Worm (Caenorhabditis elegans) whole organism, L4 larva: ENCODE measurements around the gene lgc-35.
A peak's percentile ranks its signal among the peaks of the same experiment; 100 is the strongest.

ENCODE experiments used
- F10B5.3 ChIP-seq: sonication (generic microtip); optimal IDR thresholded peaks from 2 replicates; lab custom pipeline; 2016; ENCODE audit warnings: mild to moderate bottlenecking, missing genetic modification characterization, missing compliant biosample characterization
- F26F4.8 ChIP-seq: fragments of 200-800 bp; sonication (Bioruptor generic); conservative IDR thresholded peaks from 2 replicates; pipeline ENCODE4 v1.3.6; 2022; ENCODE audit warnings: missing genetic modification characterization, missing compliant biosample characterization
- F37D6.2 ChIP-seq: sonication (generic microtip); optimal IDR thresholded peaks from 2 replicates; lab custom pipeline; 2016; ENCODE audit warnings: mild to moderate bottlenecking, missing genetic modification characterization, missing compliant biosample characterization
- F49E8.2 ChIP-seq: sonication (generic microtip); optimal IDR thresholded peaks from 2 replicates; lab custom pipeline; 2016; ENCODE audit warnings: missing compliant biosample characterization, mild to moderate bottlenecking, missing genetic modification characterization, borderline replicate concordance
- T20F7.1 ChIP-seq: fragments of 200-800 bp; sonication (Bioruptor generic); optimal IDR thresholded peaks from 2 replicates; lab custom pipeline; 2018; ENCODE audit warnings: mild to moderate bottlenecking, missing genetic modification characterization, missing compliant biosample characterization
- T26A8.4 ChIP-seq: fragments of 200-800 bp; sonication (Bioruptor generic); IDR thresholded peaks from 2 replicates; pipeline ENCODE4 v1.3.6; 2022; ENCODE audit warnings: missing genetic modification characterization, missing compliant biosample characterization
- Y5F2A.4 ChIP-seq: fragments of 200-800 bp; sonication (Bioruptor generic); optimal IDR thresholded peaks from 2 replicates; lab custom pipeline; 2018; ENCODE audit warnings: mild to moderate bottlenecking, missing genetic modification characterization, missing compliant biosample characterization
- ZK546.5 ChIP-seq, 2 experiments: sonication (generic microtip); optimal IDR thresholded peaks; 2 replicates each; lab custom pipeline; 2017; ENCODE audit warnings: missing biosample characterization in 2 of 2, missing genetic modification characterization in 2 of 2
- aha-1 ChIP-seq: fragments of 150-350 bp; peaks from one replicate; lab custom pipeline; 2014; ENCODE audit warnings: missing biosample characterization, missing genetic modification characterization
- aly-2 ChIP-seq: sonication (generic microtip); optimal IDR thresholded peaks from 2 replicates; lab custom pipeline; 2018; ENCODE audit warnings: missing biosample characterization, missing genetic modification characterization
- attf-4 ChIP-seq: sonication (generic microtip); optimal IDR thresholded peaks from 3 replicates; lab custom pipeline; 2017; ENCODE audit warnings: missing biosample characterization, missing genetic modification characterization
- ceh-20 ChIP-seq: fragments of 200-800 bp; sonication (Bioruptor generic); IDR thresholded peaks from 2 replicates; pipeline ENCODE4 v1.3.6; 2022; ENCODE audit warnings: missing genetic modification reagents, missing genetic modification characterization, missing compliant biosample characterization
- ceh-28 ChIP-seq: fragments of 150-350 bp; optimal IDR thresholded peaks from 2 replicates; lab custom pipeline; 2014; ENCODE audit warnings: missing biosample characterization, missing genetic modification reagents, missing genetic modification characterization
- ceh-32 ChIP-seq: sonication (generic microtip); optimal IDR thresholded peaks from 2 replicates; lab custom pipeline; 2016; ENCODE audit warnings: mild to moderate bottlenecking, missing genetic modification characterization, missing compliant biosample characterization; ENCODE audit not compliant: poor library complexity
- ceh-44 ChIP-seq: fragments of 200-800 bp; sonication (Bioruptor generic); IDR thresholded peaks from 2 replicates; pipeline ENCODE4 v1.3.6; 2022; ENCODE audit warnings: missing genetic modification reagents, missing genetic modification characterization, missing compliant biosample characterization
- ceh-62 ChIP-seq: sonication (generic microtip); optimal IDR thresholded peaks from 2 replicates; lab custom pipeline; 2017; ENCODE audit warnings: missing biosample characterization, missing genetic modification characterization
- ceh-82 ChIP-seq: sonication (generic microtip); optimal IDR thresholded peaks from 2 replicates; lab custom pipeline; 2017; ENCODE audit warnings: missing biosample characterization, missing genetic modification characterization
- ctbp-1 ChIP-seq: fragments of 200-800 bp; sonication (Bioruptor generic); IDR thresholded peaks from 2 replicates; pipeline ENCODE4 v1.3.6; 2022; ENCODE audit warnings: missing genetic modification reagents, missing genetic modification characterization, missing compliant biosample characterization
- dpl-1 ChIP-seq: fragments of 150-350 bp; optimal IDR thresholded peaks from 2 replicates; lab custom pipeline; 2014; ENCODE audit warnings: missing biosample characterization, missing genetic modification reagents, missing genetic modification characterization
- duxl-1 ChIP-seq: sonication (generic microtip); optimal IDR thresholded peaks from 2 replicates; lab custom pipeline; 2016; ENCODE audit warnings: mild to moderate bottlenecking, missing genetic modification characterization, moderate library complexity, missing compliant biosample characterization; ENCODE audit not compliant: poor library complexity
- dve-1 ChIP-seq: sonication (generic microtip); optimal IDR thresholded peaks from 2 replicates; lab custom pipeline; 2017; ENCODE audit warnings: antibody characterized with exemption, mild to moderate bottlenecking, missing genetic modification characterization, missing compliant biosample characterization; ENCODE audit not compliant: insufficient read depth
- egl-43 ChIP-seq: fragments of 200-800 bp; sonication (Bioruptor generic); IDR thresholded peaks from 2 replicates; pipeline ENCODE4 v1.3.6; 2022; ENCODE audit warnings: missing genetic modification reagents, missing genetic modification characterization, missing compliant biosample characterization
- gei-8 ChIP-seq: fragments of 200-800 bp; sonication (Bioruptor generic); optimal IDR thresholded peaks from 2 replicates; lab custom pipeline; 2018; ENCODE audit warnings: mild to moderate bottlenecking, missing genetic modification characterization, missing compliant biosample characterization
- lin-29 ChIP-seq: fragments of 200-800 bp; sonication (Bioruptor generic); IDR thresholded peaks from 2 replicates; pipeline ENCODE4 v1.3.6; 2022; ENCODE audit warnings: missing genetic modification reagents, missing genetic modification characterization, missing compliant biosample characterization
- lin-39 ChIP-seq: fragments of 150-350 bp; optimal IDR thresholded peaks from 2 replicates; lab custom pipeline; 2014; ENCODE audit warnings: missing biosample characterization, missing genetic modification reagents, missing genetic modification characterization
- mdl-1 ChIP-seq, 2 experiments: fragments of 150-350 bp in 1 of 2; sonication (generic microtip) in 1 of 2; optimal IDR thresholded peaks; 2 replicates each; lab custom pipeline; 2014 to 2017; ENCODE audit warnings: missing biosample characterization in 2 of 2, missing genetic modification characterization in 2 of 2
- mdt-29 ChIP-seq: fragments of 200-800 bp; sonication (Bioruptor generic); IDR thresholded peaks from 2 replicates; pipeline ENCODE4 v1.3.6; 2022; ENCODE audit warnings: missing genetic modification reagents, missing genetic modification characterization, missing compliant biosample characterization
- mep-1 ChIP-seq: fragments of 150-350 bp; sonication (generic microtip); optimal IDR thresholded peaks from 3 replicates; lab custom pipeline; 2014; ENCODE audit warnings: missing biosample characterization, missing genetic modification characterization
- mes-2 ChIP-seq: sonication (generic microtip); optimal IDR thresholded peaks from 2 replicates; lab custom pipeline; 2016; ENCODE audit warnings: missing genotype, mild to moderate bottlenecking, missing genetic modification characterization, missing compliant biosample characterization; ENCODE audit not compliant: poor library complexity, severe bottlenecking
- mxl-3 ChIP-seq: fragments of 200-800 bp; sonication (Bioruptor generic); optimal IDR thresholded peaks from 2 replicates; lab custom pipeline; 2018; ENCODE audit warnings: mild to moderate bottlenecking, missing genetic modification characterization, missing compliant biosample characterization
- nhr-102 ChIP-seq: sonication (generic microtip); optimal IDR thresholded peaks from 2 replicates; lab custom pipeline; 2016; ENCODE audit warnings: mild to moderate bottlenecking, missing genetic modification characterization, moderate library complexity, missing compliant biosample characterization
- nhr-111 ChIP-seq: fragments of 200-800 bp; sonication (Bioruptor generic); optimal IDR thresholded peaks from 2 replicates; lab custom pipeline; 2018; ENCODE audit warnings: mild to moderate bottlenecking, missing genetic modification characterization, missing compliant biosample characterization
- nhr-237 ChIP-seq: sonication (generic microtip); optimal IDR thresholded peaks from 2 replicates; lab custom pipeline; 2017; ENCODE audit warnings: missing biosample characterization, missing genetic modification characterization
- nhr-25 ChIP-seq: sonication (generic microtip); optimal IDR thresholded peaks from 2 replicates; lab custom pipeline; 2017; ENCODE audit warnings: missing genetic modification characterization, mild to moderate bottlenecking, missing compliant biosample characterization, antibody characterized with exemption, moderate library complexity, borderline replicate concordance; ENCODE audit not compliant: insufficient read depth
- nhr-41 ChIP-seq: fragments of 200-800 bp; sonication (Bioruptor generic); IDR thresholded peaks from 2 replicates; pipeline ENCODE4 v1.3.6; 2022; ENCODE audit warnings: missing genetic modification reagents, missing genetic modification characterization, missing compliant biosample characterization
- nhr-42 ChIP-seq: fragments of 200-800 bp; sonication (Bioruptor generic); IDR thresholded peaks from 2 replicates; pipeline ENCODE4 v1.3.6; 2022; ENCODE audit warnings: missing genetic modification characterization, missing compliant biosample characterization
- nhr-6 ChIP-seq: fragments of 150-350 bp; optimal IDR thresholded peaks from 2 replicates; lab custom pipeline; 2014; ENCODE audit warnings: missing biosample characterization, missing genetic modification characterization
- pha-4 ChIP-seq, 2 experiments: fragments of 150-350 bp in 1 of 2; fragments of 200-800 bp in 1 of 2; sonication (Bioruptor generic) in 1 of 2; IDR thresholded peaks in 1 of 2; optimal IDR thresholded peaks in 1 of 2; 2 replicates each; pipeline versions ENCODE4 v1.3.6 to Lab custom; 2014 to 2022; ENCODE audit warnings: missing genetic modification characterization in 2 of 2, missing genetic modification reagents in 2 of 2, missing biosample characterization in 1 of 2, missing compliant biosample characterization in 1 of 2
- php-3 ChIP-seq: fragments of 200-800 bp; sonication (Bioruptor generic); IDR thresholded peaks from 2 replicates; pipeline ENCODE4 v1.3.6; 2022; ENCODE audit warnings: missing genetic modification reagents, missing genetic modification characterization, missing compliant biosample characterization
- skn-1 ChIP-seq: fragments of 150-350 bp; optimal IDR thresholded peaks from 2 replicates; lab custom pipeline; 2014; ENCODE audit warnings: missing biosample characterization, missing genetic modification characterization
- snpc-1.2 ChIP-seq: fragments of 200-800 bp; sonication (Bioruptor generic); IDR thresholded peaks from 2 replicates; pipeline ENCODE4 v1.3.6; 2022; ENCODE audit warnings: missing genetic modification reagents, missing genetic modification characterization, missing compliant biosample characterization
- spr-1 ChIP-seq: sonication (generic microtip); optimal IDR thresholded peaks from 2 replicates; lab custom pipeline; 2016; ENCODE audit warnings: mild to moderate bottlenecking, missing genetic modification characterization, missing compliant biosample characterization
- tag-97 ChIP-seq: fragments of 200-800 bp; sonication (Bioruptor generic); IDR thresholded peaks from 2 replicates; pipeline ENCODE4 v1.3.6; 2022; ENCODE audit warnings: missing genetic modification characterization, missing compliant biosample characterization
- tra-1 ChIP-seq: fragments of 200-800 bp; sonication (Bioruptor generic); IDR thresholded peaks from 2 replicates; pipeline ENCODE4 v1.3.6; 2022; ENCODE audit warnings: missing genetic modification reagents, missing genetic modification characterization, missing compliant biosample characterization
- vab-7 ChIP-seq: fragments of 200-800 bp; sonication (Bioruptor generic); IDR thresholded peaks from 2 replicates; pipeline ENCODE4 v1.3.6; 2022; ENCODE audit warnings: missing genetic modification reagents, missing genetic modification characterization, missing compliant biosample characterization
- zfp-3 ChIP-seq: fragments of 200-800 bp; sonication (Bioruptor generic); conservative IDR thresholded peaks from 2 replicates; pipeline ENCODE4 v1.3.6; 2022; ENCODE audit warnings: missing genetic modification reagents, missing genetic modification characterization, missing compliant biosample characterization
- zip-11 ChIP-seq: fragments of 200-800 bp; sonication (Bioruptor generic); IDR thresholded peaks from 2 replicates; pipeline ENCODE4 v1.3.6; 2022; ENCODE audit warnings: missing genetic modification characterization, missing compliant biosample characterization

Gene lgc-35

ce11 chrII:12790392-12790791 is 49.6 kb downstream of the lgc-35 start:
- no peak for TF ChIP-seq lin-29 (GFP tag; lab: Robert Waterston, UW)
- no peak for TF ChIP-seq nhr-111
- TF ChIP-seq php-3 (GFP tag; lab: Robert Waterston, UW): no peak

DNA sequence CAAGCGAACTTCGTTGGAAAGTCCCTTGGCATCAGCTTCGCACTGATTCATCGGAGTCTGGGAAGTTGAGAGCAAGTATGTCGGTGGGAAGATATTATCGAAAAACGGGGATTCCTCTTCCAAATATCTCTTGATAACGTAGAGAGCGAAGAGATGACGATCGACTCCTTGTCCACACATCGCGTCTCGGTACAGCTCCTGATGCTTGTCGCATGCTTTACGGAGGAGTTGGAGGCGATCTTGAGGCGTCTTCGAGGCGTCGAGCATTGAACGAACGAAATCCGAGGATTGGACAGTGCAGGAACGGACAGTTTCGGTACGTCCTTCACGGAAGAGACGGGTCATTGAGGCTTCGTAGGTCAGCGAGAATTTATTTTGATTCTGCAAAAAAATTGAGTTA is 50.5 kb downstream of the lgc-35 start:
- TF ChIP-seq aha-1 (peak; percentile 12), attf-4 (no peak), ceh-62 (tag; lab: Kevin White, UChicago) (no peak), T26A8.4 (peak; percentile 35; the same call in 1 of the 2 replicates), php-3 (GFP tag; lab: Robert Waterston, UW) (no peak), dve-1 (no peak), F37D6.2 (tag; lab: Kevin White, UChicago) (no peak), Y5F2A.4 (no peak), dpl-1 (GFP tag; lab: Kevin White, UChicago) (no peak), ceh-82 (tag; lab: Kevin White, UChicago) (no peak), egl-43 (GFP tag; lab: Robert Waterston, UW) (peak; percentile 27; the same call in 1 of the 2 replicates), nhr-237 (no peak), zfp-3 (GFP tag; lab: Robert Waterston, UW) (no peak), vab-7 (GFP tag; lab: Robert Waterston, UW) (no peak), nhr-102 (tag; lab: Kevin White, UChicago) (no peak), mdl-1 (tag; optimal IDR thresholded peaks at IDR 0.05; lab: Kevin White, UChicago) (no peak), F49E8.2 (tag; lab: Kevin White, UChicago) (no peak), duxl-1 (tag; lab: Kevin White, UChicago) (no peak), skn-1 (tag; lab: Kevin White, UChicago) (no peak), nhr-41 (GFP tag; lab: Robert Waterston, UW) (no peak), ceh-32 (tag; lab: Kevin White, UChicago) (no peak), tra-1 (no peak), T20F7.1 (GFP tag; lab: Kevin White, UChicago) (no peak), mes-2 (tag; lab: Kevin White, UChicago) (no peak)

- TF ChIP-seq attf-4 (no peak), nhr-25 (tag; lab: Kevin White, UChicago) (no peak), ceh-44 (GFP tag; lab: Robert Waterston, UW) (no peak), lin-29 (GFP tag; lab: Robert Waterston, UW) (no peak), gei-8 (GFP tag; lab: Kevin White, UChicago) (peak; percentile 47), ceh-28 (no peak), tag-97 (GFP tag; lab: Robert Waterston, UW) (no peak), egl-43 (GFP tag; lab: Robert Waterston, UW) (no peak; the same call in 1 of the 2 replicates), spr-1 (tag; lab: Kevin White, UChicago) (peak; percentile 71), lin-39 (tag; lab: Kevin White, UChicago) (no peak), nhr-42 (GFP tag; lab: Robert Waterston, UW) (peak; percentile 75; the same call in 1 of the 2 replicates), zip-11 (no peak), mxl-3 (GFP tag; lab: Kevin White, UChicago) (no peak), dve-1 (peak; percentile 41), ctbp-1 (0 out of 2 replicates have a peak, but pooled peaks have one; percentile 16), ceh-82 (tag; lab: Kevin White, UChicago) (no peak), pha-4 (GFP tag; IDR thresholded peaks at IDR 0.05; lab: Robert Waterston, UW) (0 out of 2 replicates have a peak, but pooled peaks have one; percentile 7), pha-4 (tag; optimal IDR thresholded peaks at IDR 0.05; lab: Kevin White, UChicago) (no peak), T20F7.1 (GFP tag; lab: Kevin White, UChicago) (no peak), mep-1 (peak; percentile 76), mdt-29 (GFP tag; lab: Robert Waterston, UW) (no peak), ZK546.5 (tag; optimal IDR thresholded peaks at IDR 0.05; lab: Kevin White, UChicago) (no peak), F10B5.3 (no peak), aly-2 (tag; lab: Kevin White, UChicago) (no peak), snpc-1.2 (GFP tag; lab: Robert Waterston, UW) (peak; percentile 56; the same call in 1 of the 2 replicates), nhr-6 (tag; lab: Kevin White, UChicago) (no peak), F26F4.8 (GFP tag; lab: Robert Waterston, UW) (no peak), ceh-20 (GFP tag; lab: Robert Waterston, UW) (no peak)
These were observed 52.1 kb downstream of the lgc-35 start, which contains the start of gene alkb-7 for ce11 chrII:12787831-12788248. TSS of gene alkb-7 (minus strand) at chrII:12788153.
